Worm (Caenorhabditis elegans) whole organism, L4/young adult: Measurements from ENCODE around the gene ZK856.5.

Experiments
- W03F9.2 ChIP-seq: fragments of 150-350 bp; optimal IDR thresholded peaks from 2 replicates; lab custom pipeline; 2014; ENCODE audit warnings: missing biosample characterization, missing genetic modification characterization
- dao-5 ChIP-seq: sonication (generic microtip); optimal IDR thresholded peaks from 2 replicates; lab custom pipeline; 2016; ENCODE audit warnings: missing genotype, missing genetic modification characterization, moderate library complexity, missing compliant biosample characterization

DNA sequence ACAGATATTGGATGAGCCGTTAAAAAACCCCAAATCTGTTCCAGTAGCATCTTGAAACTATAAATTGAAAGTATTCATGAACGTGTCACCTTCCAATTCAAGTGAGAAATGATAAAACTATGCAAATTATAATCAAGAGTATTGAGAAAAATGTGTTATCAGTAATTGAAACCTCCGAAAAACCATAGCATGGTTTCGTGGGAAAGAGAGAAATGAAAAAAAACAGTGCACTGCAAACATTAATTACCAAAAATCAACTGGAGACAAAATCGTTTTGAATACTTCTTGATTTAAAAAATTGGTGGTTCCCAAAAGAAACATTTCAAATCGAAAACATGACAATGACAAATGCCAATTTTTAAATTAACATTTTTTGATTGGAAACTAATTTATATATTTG is 35.7 kb upstream of the ZK856.5 start, which contains the start of gene daf-36:
- TF ChIP-seq dao-5 (tag; lab: Kevin White, UChicago) (no peak), W03F9.2 (no peak)
